Worm (Caenorhabditis elegans): Measurements from ENCODE around the gene T06E8.8.
A peak's percentile ranks its signal among the peaks of the same experiment; 100 is the strongest.

Gene T06E8.8

DNA sequence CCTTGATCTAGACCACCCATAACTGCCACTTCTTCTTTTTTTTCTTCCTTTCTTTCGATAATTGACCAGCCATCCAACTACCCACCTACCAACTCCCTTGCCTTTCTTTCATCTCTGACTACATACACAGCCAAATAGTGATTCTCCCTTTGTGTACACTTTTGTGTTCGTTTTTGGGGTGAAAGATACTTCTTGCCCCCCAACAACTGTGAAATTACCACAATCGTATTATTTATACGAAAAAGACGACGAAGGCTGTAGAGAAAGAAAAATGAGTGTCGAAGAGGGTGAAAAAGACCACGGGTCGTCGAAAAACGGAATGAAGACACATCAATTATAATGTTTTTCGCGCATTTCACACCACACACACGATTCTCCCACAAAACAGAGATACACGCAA lies 3.0 kb downstream of the T06E8.8 start:
- TF ChIP-seq hmg-4 (GFP tag; optimal IDR thresholded peaks at IDR 0.05) (no peak), flt-1 (GFP tag; IDR thresholded peaks at IDR 0.05) (no peak), hnd-1 (tag; optimal IDR thresholded peaks at IDR 0.05) (no peak), ets-7 (tag; optimal IDR thresholded peaks at IDR 0.05) (no peak), aly-1 (tag; optimal IDR thresholded peaks at IDR 0.05) (no peak), B0310.2 (tag; optimal IDR thresholded peaks at IDR 0.05) (no peak), ceh-13 (GFP tag; optimal IDR thresholded peaks at IDR 0.05) (no peak), F13C5.2 (tag; optimal IDR thresholded peaks at IDR 0.05) (no peak), tra-4 (tag; optimal IDR thresholded peaks at IDR 0.05) (no peak), pes-1 (GFP tag; IDR thresholded peaks at IDR 0.05) (no peak)

DNA sequence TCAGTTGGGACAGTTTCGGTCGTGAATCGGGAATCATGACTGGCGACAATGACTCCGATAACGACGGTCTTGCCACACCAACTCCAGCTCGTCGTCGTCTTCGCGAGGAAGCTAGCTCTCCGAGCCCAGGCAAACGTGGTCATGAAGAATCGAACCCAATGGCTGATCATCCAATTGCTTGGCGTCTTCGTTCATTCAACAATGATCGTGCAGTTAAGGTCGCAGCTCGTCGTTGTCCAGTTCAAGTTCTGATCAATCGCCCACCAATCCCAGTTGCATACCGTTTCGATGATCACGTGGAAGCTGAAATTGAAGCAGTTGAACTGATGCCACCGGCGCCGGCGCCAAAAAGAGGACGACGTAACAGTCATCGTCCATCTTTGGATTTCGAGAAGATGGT lies 3.6 kb downstream of the T06E8.8 start:
- TF ChIP-seq hmg-4 (GFP tag; optimal IDR thresholded peaks at IDR 0.05) (no peak), ceh-13 (GFP tag; optimal IDR thresholded peaks at IDR 0.05) (no peak)

DNA sequence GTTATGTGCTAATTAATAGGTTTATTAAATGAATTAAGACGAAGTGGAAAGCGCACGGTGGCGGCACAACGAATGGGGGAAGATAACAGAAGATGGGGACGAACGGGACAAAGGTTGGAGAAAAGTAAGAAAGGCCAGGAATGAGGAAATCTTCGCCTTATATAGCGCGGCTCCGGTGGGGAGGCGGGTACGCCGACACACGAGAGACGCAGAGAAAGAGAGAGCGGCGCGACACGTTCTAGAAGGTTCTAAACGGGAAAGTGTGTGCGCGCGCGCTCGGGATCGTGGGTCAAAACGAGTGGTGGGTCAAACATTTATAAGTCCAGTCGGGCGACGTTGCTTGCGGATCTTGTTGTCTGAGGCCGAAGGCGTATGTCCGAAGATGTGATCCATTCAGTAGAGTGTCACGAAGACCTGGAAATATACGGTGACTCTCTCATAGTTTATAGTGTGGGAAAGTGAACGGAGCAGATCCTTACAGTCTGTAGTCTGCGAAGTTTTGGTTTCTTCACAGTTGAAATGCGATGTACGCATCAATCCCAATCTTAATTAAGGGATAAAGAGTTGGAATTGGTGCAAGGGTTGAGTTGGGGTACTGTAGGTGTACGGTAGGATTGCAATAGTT lies 5.8 kb downstream of the T06E8.8 start:
- 0 out of 2 replicates have a peak, but pooled peaks have one; percentile 60 for TF ChIP-seq pes-1 (GFP tag; IDR thresholded peaks at IDR 0.05)
- 0 out of 2 replicates have a peak, but pooled peaks have one; percentile 12 for TF ChIP-seq tbx-11 (GFP tag; IDR thresholded peaks at IDR 0.05)
- TF ChIP-seq scrt-1 (GFP tag; IDR thresholded peaks at IDR 0.05), result 0 out of 2 replicates have a peak, but pooled peaks have one; percentile 29

DNA sequence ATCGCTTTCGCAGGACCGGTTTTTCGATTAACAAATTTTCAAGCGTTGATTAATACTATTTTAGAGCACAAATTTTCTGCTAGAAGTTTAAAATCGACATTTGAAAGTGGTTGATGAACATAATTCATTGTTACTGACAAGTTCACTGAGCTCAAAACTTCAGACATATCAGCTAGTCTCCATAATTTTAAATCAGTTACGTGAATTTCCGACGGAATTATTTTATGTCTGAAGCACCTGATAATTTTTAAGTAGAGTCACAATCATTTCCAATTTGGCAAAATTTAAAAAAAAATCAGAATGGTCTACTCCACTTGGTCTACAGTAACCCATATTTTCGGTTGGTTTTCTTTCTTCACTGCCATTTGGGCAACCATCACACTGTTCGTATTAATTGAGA lies 8.3 kb downstream of the T06E8.8 start, which contains the start of gene str-118:
str-118 (plus strand) TSS at position 301 of the 400 bp plus-strand sequence.
- TF ChIP-seq ets-7 (tag; optimal IDR thresholded peaks at IDR 0.05), result no peak
- no peak for TF ChIP-seq aly-1 (tag; optimal IDR thresholded peaks at IDR 0.05)

DNA sequence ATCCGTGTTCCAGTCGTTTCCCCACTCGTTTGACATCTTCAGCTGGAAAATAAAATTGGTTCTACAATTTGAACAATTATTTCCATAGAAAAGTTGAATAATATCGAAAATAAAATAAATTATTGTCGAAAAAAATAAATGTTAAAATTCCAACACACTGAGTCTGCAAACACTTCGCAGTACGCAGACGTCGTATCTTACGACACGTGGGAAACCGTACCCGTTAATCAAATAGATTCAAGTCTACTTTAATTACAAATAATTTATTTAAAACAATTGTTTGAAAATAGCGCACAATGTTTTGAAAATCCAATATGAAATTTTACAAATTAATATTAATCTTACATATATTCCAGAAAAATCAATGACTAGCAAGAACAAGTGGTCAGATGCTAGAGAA lies 11.3 kb downstream of the T06E8.8 start, which contains the start of gene yif-1:
yif-1 (minus strand) TSS at position 42 of the 400 bp plus-strand sequence.
- TF ChIP-seq scrt-1 (GFP tag; IDR thresholded peaks at IDR 0.05) (no peak), pes-1 (GFP tag; IDR thresholded peaks at IDR 0.05) (no peak), ceh-36 (tag; optimal IDR thresholded peaks at IDR 0.05) (no peak), hmbx-1 (tag; optimal IDR thresholded peaks at IDR 0.05) (no peak), sea-1 (GFP tag; conservative IDR thresholded peaks at IDR 0.05) (no peak), tra-4 (tag; optimal IDR thresholded peaks at IDR 0.05) (no peak), tbx-11 (GFP tag; IDR thresholded peaks at IDR 0.05) (no peak), ceh-13 (GFP tag; optimal IDR thresholded peaks at IDR 0.05) (no peak), B0310.2 (tag; optimal IDR thresholded peaks at IDR 0.05) (no peak), aly-1 (tag; optimal IDR thresholded peaks at IDR 0.05) (no peak), hnd-1 (tag; optimal IDR thresholded peaks at IDR 0.05) (no peak), F13C5.2 (tag; optimal IDR thresholded peaks at IDR 0.05) (no peak), hmg-4 (GFP tag; optimal IDR thresholded peaks at IDR 0.05) (no peak), ets-7 (tag; optimal IDR thresholded peaks at IDR 0.05) (no peak), ama-1 (optimal IDR thresholded peaks at IDR 0.05) (no peak), tbx-37 (GFP tag; conservative IDR thresholded peaks at IDR 0.05) (no peak)

DNA sequence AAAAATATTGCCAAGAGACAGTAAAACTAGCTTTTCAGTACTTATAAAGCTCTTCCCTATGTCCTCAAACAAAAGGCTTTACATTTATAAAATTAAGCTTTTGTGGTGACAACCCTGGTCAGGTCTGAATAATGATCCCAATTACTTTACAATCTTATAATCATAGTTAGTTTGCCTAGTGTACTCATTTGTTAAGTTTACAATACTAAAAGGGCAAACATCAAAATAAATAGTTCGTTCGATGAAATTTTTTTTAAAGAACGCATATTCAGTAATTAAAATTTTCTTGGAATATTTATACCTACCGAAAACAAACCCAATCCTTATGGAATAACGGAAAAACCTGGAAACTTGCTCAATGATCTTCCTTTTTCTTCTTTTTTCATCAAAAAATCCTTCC lies 15.2 kb downstream of the T06E8.8 start:
- TF ChIP-seq ets-7 (tag; optimal IDR thresholded peaks at IDR 0.05) (no peak), sea-1 (GFP tag; conservative IDR thresholded peaks at IDR 0.05) (no peak), F13C5.2 (tag; optimal IDR thresholded peaks at IDR 0.05) (no peak), tbx-11 (GFP tag; IDR thresholded peaks at IDR 0.05) (no peak), hmg-4 (GFP tag; optimal IDR thresholded peaks at IDR 0.05) (no peak), ceh-36 (tag; optimal IDR thresholded peaks at IDR 0.05) (no peak), tra-4 (tag; optimal IDR thresholded peaks at IDR 0.05) (no peak), hmbx-1 (tag; optimal IDR thresholded peaks at IDR 0.05) (no peak), scrt-1 (GFP tag; IDR thresholded peaks at IDR 0.05) (no peak), ama-1 (optimal IDR thresholded peaks at IDR 0.05) (no peak), B0310.2 (tag; optimal IDR thresholded peaks at IDR 0.05) (no peak)

DNA sequence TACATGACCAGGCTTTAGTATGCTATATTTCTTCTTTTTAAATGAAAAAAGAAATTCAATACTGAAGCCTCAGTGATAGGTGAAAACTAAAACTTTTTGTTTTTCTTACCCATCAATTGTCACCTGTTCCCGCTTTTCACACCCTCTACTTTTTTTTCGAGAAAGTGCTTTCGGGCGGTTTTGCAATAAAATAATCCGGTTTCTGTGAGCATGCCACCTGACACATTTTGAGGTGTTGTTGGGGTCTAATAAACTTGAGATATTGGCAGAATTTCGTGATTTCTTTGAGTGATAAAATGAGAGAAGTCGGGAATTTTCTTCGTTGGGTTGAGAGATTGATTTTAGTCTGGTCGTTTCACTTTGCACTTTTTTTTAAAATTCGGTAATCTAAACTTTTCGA lies 16.5 kb downstream of the T06E8.8 start:
- TF ChIP-seq sea-1 (GFP tag; conservative IDR thresholded peaks at IDR 0.05) (no peak), F13C5.2 (tag; optimal IDR thresholded peaks at IDR 0.05) (no peak), tra-4 (tag; optimal IDR thresholded peaks at IDR 0.05) (no peak), tbx-37 (GFP tag; conservative IDR thresholded peaks at IDR 0.05) (no peak), hmg-4 (GFP tag; optimal IDR thresholded peaks at IDR 0.05) (no peak), ets-7 (tag; optimal IDR thresholded peaks at IDR 0.05) (no peak), scrt-1 (GFP tag; IDR thresholded peaks at IDR 0.05) (no peak), aly-1 (tag; optimal IDR thresholded peaks at IDR 0.05) (no peak), hmbx-1 (tag; optimal IDR thresholded peaks at IDR 0.05) (no peak), pes-1 (GFP tag; IDR thresholded peaks at IDR 0.05) (no peak), ceh-36 (tag; optimal IDR thresholded peaks at IDR 0.05) (no peak), B0310.2 (tag; optimal IDR thresholded peaks at IDR 0.05) (no peak), tbx-11 (GFP tag; IDR thresholded peaks at IDR 0.05) (no peak), hnd-1 (tag; optimal IDR thresholded peaks at IDR 0.05) (no peak), ama-1 (optimal IDR thresholded peaks at IDR 0.05) (no peak), ceh-13 (GFP tag; optimal IDR thresholded peaks at IDR 0.05) (no peak), flt-1 (GFP tag; IDR thresholded peaks at IDR 0.05) (no peak)

DNA sequence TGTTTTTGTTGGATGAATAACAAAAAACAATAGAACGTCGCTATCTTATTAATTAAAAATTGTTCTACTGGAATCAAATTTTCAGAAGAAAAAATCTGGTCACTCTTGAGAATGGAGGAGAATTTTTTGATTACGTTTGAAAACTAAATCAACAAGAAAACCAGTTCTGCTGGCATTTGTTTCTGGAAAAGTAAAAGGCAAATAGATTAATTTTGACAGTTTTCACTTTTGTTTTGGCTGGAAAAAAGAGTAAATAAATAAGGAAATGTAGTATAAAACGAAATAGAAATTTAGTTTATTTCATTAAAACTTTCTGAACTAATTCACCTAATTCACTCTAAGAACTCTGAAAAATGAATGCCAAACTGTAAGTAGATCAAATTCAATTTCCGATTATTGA lies 20.7 kb downstream of the T06E8.8 start, which contains the start of gene fipr-13:
fipr-13 (plus strand) TSS at position 301 of the 400 bp plus-strand sequence.
- no peak for TF ChIP-seq flt-1 (GFP tag; IDR thresholded peaks at IDR 0.05)
- no peak for TF ChIP-seq hmg-4 (GFP tag; optimal IDR thresholded peaks at IDR 0.05)
- no peak for TF ChIP-seq ets-7 (tag; optimal IDR thresholded peaks at IDR 0.05)
- TF ChIP-seq tra-4 (tag; optimal IDR thresholded peaks at IDR 0.05), result no peak
- no peak for TF ChIP-seq B0310.2 (tag; optimal IDR thresholded peaks at IDR 0.05)
- TF ChIP-seq hmbx-1 (tag; optimal IDR thresholded peaks at IDR 0.05), result no peak
- no peak for TF ChIP-seq tbx-37 (GFP tag; conservative IDR thresholded peaks at IDR 0.05)
- TF ChIP-seq hnd-1 (tag; optimal IDR thresholded peaks at IDR 0.05), result no peak
- TF ChIP-seq pes-1 (GFP tag; IDR thresholded peaks at IDR 0.05), result no peak
- no peak for TF ChIP-seq tbx-11 (GFP tag; IDR thresholded peaks at IDR 0.05)
- TF ChIP-seq ceh-36 (tag; optimal IDR thresholded peaks at IDR 0.05), result no peak
- TF ChIP-seq aly-1 (tag; optimal IDR thresholded peaks at IDR 0.05), result no peak
- no peak for TF ChIP-seq F13C5.2 (tag; optimal IDR thresholded peaks at IDR 0.05)
- TF ChIP-seq ama-1 (optimal IDR thresholded peaks at IDR 0.05), result no peak
